Fruit fly (Drosophila melanogaster) whole organism, embryonic: ENCODE measurements around the gene CG5386.

Experiments used
- Abd-B ChIP-seq: fragments of 200-800 bp; sonication (Bioruptor generic); optimal IDR thresholded peaks from 2 replicates; lab custom pipeline; 2018; ENCODE audit warnings: missing biosample characterization, mild to moderate bottlenecking, missing genetic modification characterization, moderate library complexity
- Ada2b ChIP-seq: fragments of 200-800 bp; sonication (Bioruptor generic); IDR thresholded peaks from 2 replicates; pipeline ENCODE4 v1.3.6; 2022; ENCODE audit warnings: missing biosample characterization, missing genetic modification characterization
- Aef1 ChIP-seq: fragments of 200-800 bp; sonication (Bioruptor generic); IDR thresholded peaks from 3 replicates; pipeline ENCODE4 v1.3.6; 2022; ENCODE audit warnings: missing biosample characterization, missing genetic modification characterization
- Awh ChIP-seq: fragments of 200-800 bp; sonication (Bioruptor generic); IDR thresholded peaks from 2 replicates; pipeline ENCODE4, ENCODE4 v1.3.6; 2022; ENCODE audit warnings: missing biosample characterization, missing genetic modification characterization
- BEAF-32 ChIP-seq: fragments of 200-800 bp; sonication (Bioruptor generic); optimal IDR thresholded peaks from 3 replicates; lab custom pipeline; 2017; ENCODE audit warnings: missing biosample characterization, missing genetic modification characterization, mild to moderate bottlenecking, moderate library complexity, missing genetic modification reagents
- CG10147 ChIP-seq: fragments of 200-800 bp; sonication (Bioruptor generic); optimal IDR thresholded peaks from 2 replicates; lab custom pipeline; 2019; ENCODE audit warnings: missing biosample characterization, mild to moderate bottlenecking, missing genetic modification characterization, moderate library complexity
- CG10366 ChIP-seq: fragments of 200-800 bp; sonication (Bioruptor generic); IDR thresholded peaks from 2 replicates; pipeline ENCODE4 v1.3.6; 2022; ENCODE audit warnings: missing biosample characterization, missing genetic modification characterization
- CG10565 ChIP-seq: fragments of 200-800 bp; sonication (Bioruptor generic); optimal IDR thresholded peaks from 3 replicates; lab custom pipeline; 2016; ENCODE audit warnings: missing biosample characterization, mild to moderate bottlenecking, missing genetic modification characterization
- CG11696 ChIP-seq: fragments of 200-800 bp; sonication (Bioruptor generic); IDR thresholded peaks from 2 replicates; pipeline ENCODE4 v1.3.6; 2022; ENCODE audit warnings: missing biosample characterization, missing genetic modification characterization
- CG12769 ChIP-seq: fragments of 200-800 bp; sonication (Bioruptor generic); optimal IDR thresholded peaks from 2 replicates; lab custom pipeline; 2019; ENCODE audit warnings: missing biosample characterization, mild to moderate bottlenecking, missing genetic modification characterization, moderate library complexity
- CG13296 ChIP-seq: fragments of 200-800 bp; sonication (Bioruptor generic); optimal IDR thresholded peaks from 3 replicates; lab custom pipeline; 2018; ENCODE audit warnings: missing biosample characterization, mild to moderate bottlenecking, missing genetic modification characterization
- CG14710 ChIP-seq: fragments of 200-800 bp; sonication (Bioruptor generic); optimal IDR thresholded peaks from 3 replicates; lab custom pipeline; 2019; ENCODE audit warnings: missing biosample characterization, mild to moderate bottlenecking, missing genetic modification characterization, moderate library complexity
- CG17612 ChIP-seq: fragments of 200-800 bp; sonication (Bioruptor generic); IDR thresholded peaks from 2 replicates; pipeline ENCODE4 v1.3.6; 2022; ENCODE audit warnings: missing biosample characterization, missing genetic modification characterization
- CG18011 ChIP-seq: fragments of 200-800 bp; sonication (Bioruptor generic); optimal IDR thresholded peaks from 2 replicates; lab custom pipeline; 2017; ENCODE audit warnings: missing biosample characterization, missing genetic modification characterization, mild to moderate bottlenecking, moderate library complexity, missing genotype
- CG2678 ChIP-seq: fragments of 200-800 bp; sonication (Bioruptor generic); optimal IDR thresholded peaks from 3 replicates; lab custom pipeline; 2019; ENCODE audit warnings: missing biosample characterization, mild to moderate bottlenecking, missing genetic modification characterization, moderate library complexity
- CG2889 ChIP-seq: fragments of 200-800 bp; sonication (Bioruptor generic); IDR thresholded peaks from 3 replicates; pipeline ENCODE4 v1.3.6; 2022; ENCODE audit warnings: missing biosample characterization, missing genetic modification characterization
- CG30403 ChIP-seq: fragments of 200-800 bp; sonication (Bioruptor generic); optimal IDR thresholded peaks from 3 replicates; lab custom pipeline; 2016; ENCODE audit warnings: missing biosample characterization, missing genetic modification characterization
- CG32772 ChIP-seq: fragments of 200-800 bp; sonication (Bioruptor generic); IDR thresholded peaks from 2 replicates; pipeline ENCODE4 v1.3.6; 2022; ENCODE audit warnings: missing biosample characterization, missing genetic modification characterization
- CG3726 ChIP-seq: fragments of 200-800 bp; sonication (Bioruptor generic); IDR thresholded peaks from 3 replicates; pipeline ENCODE4, ENCODE4 v1.3.6; 2022; ENCODE audit warnings: missing biosample characterization, missing genetic modification characterization
- CG4707 ChIP-seq: fragments of 200-800 bp; sonication (Bioruptor generic); optimal IDR thresholded peaks from 2 replicates; lab custom pipeline; 2018; ENCODE audit warnings: missing biosample characterization, mild to moderate bottlenecking, missing genetic modification characterization, moderate library complexity
- CG4730 ChIP-seq: fragments of 200-800 bp; sonication (Bioruptor generic); IDR thresholded peaks from 2 replicates; pipeline ENCODE4 v1.3.6; 2022; ENCODE audit warnings: missing biosample characterization, missing genetic modification characterization
- CG8290 ChIP-seq, 3 experiments: fragments of 200-800 bp; sonication (Bioruptor generic); optimal IDR thresholded peaks; 2 replicates each; lab custom pipeline; 2016 to 2019; ENCODE audit warnings: missing biosample characterization in 3 of 3, missing genetic modification characterization in 3 of 3, mild to moderate bottlenecking in 2 of 3, moderate library complexity in 1 of 3
- CG9727 ChIP-seq: fragments of 200-800 bp; sonication (Bioruptor generic); optimal IDR thresholded peaks from 3 replicates; lab custom pipeline; 2017; ENCODE audit warnings: missing biosample characterization, mild to moderate bottlenecking, missing genetic modification characterization
- D ChIP-seq, 2 experiments: fragments of 200-800 bp in 1 of 2; fragments of >200 bp in 1 of 2; sonication (Bioruptor generic) in 1 of 2; optimal IDR thresholded peaks; 2 replicates in 1 of 2; 3 replicates in 1 of 2; lab custom pipeline; 2017; ENCODE audit warnings: mild to moderate bottlenecking in 1 of 2, missing biosample characterization in 1 of 2, missing genetic modification characterization in 1 of 2, missing genetic modification reagents in 1 of 2
- E2f1 ChIP-seq: fragments of 200-800 bp; sonication (Bioruptor generic); IDR thresholded peaks from 2 replicates; pipeline ENCODE4 v1.3.6; 2022; ENCODE audit warnings: missing biosample characterization, missing genetic modification characterization
- E2f2 ChIP-seq: fragments of 200-800 bp; sonication (Bioruptor generic); IDR thresholded peaks from 2 replicates; pipeline ENCODE4 v1.3.6; 2022; ENCODE audit warnings: missing biosample characterization, missing genetic modification characterization
- Ets65A ChIP-seq: fragments of 200-800 bp; sonication (Bioruptor generic); peaks from one replicate; lab custom pipeline; 2016; ENCODE audit warnings: missing biosample characterization, missing genetic modification characterization
- H15 ChIP-seq: fragments of 200-800 bp; sonication (Bioruptor generic); IDR thresholded peaks from 3 replicates; pipeline ENCODE4 v1.3.6; 2022; ENCODE audit warnings: missing biosample characterization, missing genetic modification characterization
- HmgD ChIP-seq: fragments of 200-800 bp; sonication (Bioruptor generic); optimal IDR thresholded peaks from 3 replicates; lab custom pipeline; 2016; ENCODE audit warnings: missing biosample characterization, missing genetic modification characterization
- Hmr ChIP-seq: fragments of 200-800 bp; sonication (Bioruptor generic); optimal IDR thresholded peaks from 3 replicates; lab custom pipeline; 2017; ENCODE audit warnings: mild to moderate bottlenecking, missing biosample characterization, missing genetic modification reagents, missing genetic modification characterization
- Oaz ChIP-seq: fragments of 200-800 bp; sonication (Bioruptor generic); IDR thresholded peaks from 2 replicates; pipeline ENCODE4 v1.3.6; 2022; ENCODE audit warnings: missing biosample characterization, missing genetic modification characterization
- Ptx1 ChIP-seq: fragments of 200-800 bp; sonication (Bioruptor generic); IDR thresholded peaks from 2 replicates; pipeline ENCODE4 v1.3.6; 2022; ENCODE audit warnings: missing biosample characterization, missing genetic modification characterization
- Xbp1 ChIP-seq: fragments of 200-800 bp; sonication (Bioruptor generic); optimal IDR thresholded peaks from 3 replicates; lab custom pipeline; 2016; ENCODE audit warnings: missing biosample characterization, mild to moderate bottlenecking, missing genetic modification characterization
- Xrp1 ChIP-seq: fragments of 200-800 bp; sonication (Bioruptor generic); IDR thresholded peaks from 2 replicates; pipeline ENCODE4 v1.3.6; 2022; ENCODE audit warnings: missing biosample characterization, missing genetic modification characterization
- al ChIP-seq: fragments of 200-800 bp; sonication (Bioruptor generic); IDR thresholded peaks from 2 replicates; pipeline ENCODE4 v1.3.6; 2022; ENCODE audit warnings: missing biosample characterization, missing genetic modification characterization
- cad ChIP-seq: fragments of >200 bp; optimal IDR thresholded peaks from 2 replicates; lab custom pipeline; 2017; ENCODE audit warnings: missing biosample characterization, missing genetic modification characterization
- gcm ChIP-seq: fragments of 200-800 bp; sonication (Bioruptor generic); optimal IDR thresholded peaks from 2 replicates; lab custom pipeline; 2019; ENCODE audit warnings: missing biosample characterization, mild to moderate bottlenecking, missing genetic modification characterization, moderate library complexity
- grn ChIP-seq: fragments of 200-800 bp; sonication (Bioruptor generic); optimal IDR thresholded peaks from 3 replicates; lab custom pipeline; 2017; ENCODE audit warnings: missing biosample characterization, missing genetic modification characterization
- org-1 ChIP-seq: fragments of 200-800 bp; sonication (Bioruptor generic); optimal IDR thresholded peaks from 2 replicates; lab custom pipeline; 2017; ENCODE audit warnings: missing biosample characterization, missing genetic modification characterization
- phol ChIP-seq: fragments of 200-800 bp; sonication (Bioruptor generic); optimal IDR thresholded peaks from 3 replicates; lab custom pipeline; 2018; ENCODE audit warnings: missing biosample characterization, mild to moderate bottlenecking, missing genetic modification characterization, moderate library complexity
- pros ChIP-seq: fragments of 200-800 bp; sonication (Bioruptor generic); optimal IDR thresholded peaks from 3 replicates; lab custom pipeline; 2019; ENCODE audit warnings: missing biosample characterization, mild to moderate bottlenecking, missing genetic modification characterization, moderate library complexity
- sens ChIP-seq: fragments of 200-800 bp; sonication (Bioruptor generic); peaks from one replicate; lab custom pipeline; 2016; ENCODE audit warnings: missing biosample characterization, missing genetic modification characterization
- twi ChIP-seq: fragments of 200-800 bp; optimal IDR thresholded peaks from 2 replicates; lab custom pipeline; 2019; ENCODE audit warnings: missing biosample characterization, mild to moderate bottlenecking, missing genetic modification characterization, moderate library complexity
- unc-4 ChIP-seq: fragments of 200-800 bp; sonication (Bioruptor generic); IDR thresholded peaks from 2 replicates; pipeline ENCODE4 v1.3.6; 2022; ENCODE audit warnings: missing biosample characterization, missing genetic modification characterization; ENCODE audit not compliant: partially characterized antibody
- vnd ChIP-seq: fragments of 200-800 bp; sonication (Bioruptor generic); IDR thresholded peaks from 3 replicates; pipeline ENCODE4 v1.3.6; 2022; ENCODE audit warnings: missing biosample characterization, missing genetic modification characterization; ENCODE audit not compliant: partially characterized antibody
- wek ChIP-seq: fragments of 200-800 bp; sonication (Bioruptor generic); optimal IDR thresholded peaks from 3 replicates; lab custom pipeline; 2018; ENCODE audit warnings: missing biosample characterization, mild to moderate bottlenecking, missing genetic modification characterization, moderate library complexity

Gene CG5386

DNA sequence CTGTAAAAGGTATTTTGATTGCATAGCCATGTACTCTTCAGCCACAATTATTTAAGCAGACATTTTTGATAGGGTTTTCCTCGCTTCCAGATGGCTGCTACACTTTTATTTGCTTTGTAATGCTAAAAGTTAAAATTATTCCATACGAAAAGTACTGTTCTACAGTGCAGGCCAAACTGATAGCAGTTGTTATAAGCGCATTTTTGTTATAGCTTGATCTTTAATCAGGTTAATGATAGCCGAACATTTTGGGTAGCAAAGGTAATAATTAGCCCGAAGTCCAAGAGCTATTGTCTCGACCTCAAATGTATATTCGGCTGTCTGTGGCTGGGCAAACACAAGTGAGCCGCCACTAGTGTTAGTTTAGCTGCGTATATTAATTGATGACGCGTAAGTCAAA, 15.9 kb upstream of the CG5386 start (continued):
- TF ChIP-seq CG11696 (GFP tag; lab: Robert Waterston, UW): 0 out of 2 replicates have a peak, but pooled peaks have one; percentile 56
- TF ChIP-seq Ada2b (GFP tag; lab: Robert Waterston, UW): peak; percentile 10; the same call in 1 of the 2 replicates
- TF ChIP-seq CG17612 (GFP tag; lab: Robert Waterston, UW): no peak
- TF ChIP-seq E2f1 (GFP tag; lab: Robert Waterston, UW): no peak
- TF ChIP-seq CG10147 (GFP tag; lab: Kevin White, UChicago): no peak
- 0 out of 2 replicates have a peak, but pooled peaks have one; percentile 7 for TF ChIP-seq Ptx1 (GFP tag; lab: Robert Waterston, UW)
- no peak for TF ChIP-seq CG10565 (GFP tag; lab: Kevin White, UChicago)
- TF ChIP-seq Aef1 (GFP tag; lab: Robert Waterston, UW): no peak
- TF ChIP-seq CG8290 (GFP tag; optimal IDR thresholded peaks at IDR 0.05; lab: Kevin White, UChicago): no peak
- TF ChIP-seq CG8290 (tag; optimal IDR thresholded peaks at IDR 0.05; lab: Kevin White, UChicago): peak in 1 of 2 experiments; percentile 20
- no peak for TF ChIP-seq gcm (GFP tag; lab: Kevin White, UChicago)
- no peak for TF ChIP-seq BEAF-32 (GFP tag; lab: Kevin White, UChicago)
- no peak for TF ChIP-seq Xbp1
- TF ChIP-seq HmgD (GFP tag; lab: Kevin White, UChicago): no peak
- no peak for TF ChIP-seq Abd-B (GFP tag; lab: Kevin White, UChicago)
- no peak for TF ChIP-seq wek (GFP tag; lab: Kevin White, UChicago)
- no peak for TF ChIP-seq D (optimal IDR thresholded peaks at IDR 0.05; lab: Kevin White, UChicago)
- no peak for TF ChIP-seq D (GFP tag; optimal IDR thresholded peaks at IDR 0.05; lab: Kevin White, UChicago)
- no peak for TF ChIP-seq CG32772 (GFP tag; lab: Robert Waterston, UW)
- no peak for TF ChIP-seq CG2889 (GFP tag; lab: Robert Waterston, UW)
- peak; percentile 12 for TF ChIP-seq CG2678 (tag; lab: Kevin White, UChicago)
- TF ChIP-seq CG30403: peak; percentile 7
- TF ChIP-seq Ets65A (GFP tag; lab: Kevin White, UChicago): peak; percentile 45
- TF ChIP-seq Xrp1 (GFP tag; lab: Robert Waterston, UW): 0 out of 2 replicates have a peak, but pooled peaks have one; percentile 35
- TF ChIP-seq Hmr (GFP tag; lab: Kevin White, UChicago): peak; percentile 22

- TF ChIP-seq CG12769 (tag; lab: Kevin White, UChicago): peak; percentile 55
- peak; percentile 82 for TF ChIP-seq sens (GFP tag; lab: Kevin White, UChicago)
- peak; percentile 80 for TF ChIP-seq vnd (GFP tag; lab: Robert Waterston, UW)
- 0 out of 2 replicates have a peak, but pooled peaks have one; percentile 22 for TF ChIP-seq al (GFP tag; lab: Robert Waterston, UW)
- TF ChIP-seq CG8290 (GFP tag; optimal IDR thresholded peaks at IDR 0.05; lab: Kevin White, UChicago): peak; percentile 55
- peak in 1 of 2 experiments; percentile 92 for TF ChIP-seq CG8290 (tag; optimal IDR thresholded peaks at IDR 0.05; lab: Kevin White, UChicago)
- no peak for TF ChIP-seq CG13296
- no peak for TF ChIP-seq H15 (GFP tag; lab: Robert Waterston, UW)
- no peak for TF ChIP-seq org-1 (GFP tag; lab: Kevin White, UChicago)
- no peak for TF ChIP-seq CG9727
- TF ChIP-seq CG3726 (GFP tag; lab: Robert Waterston, UW): no peak
- no peak for TF ChIP-seq twi (tag; lab: Kevin White, UChicago)
- no peak for TF ChIP-seq pros
- no peak for TF ChIP-seq CG4707 (GFP tag; lab: Kevin White, UChicago)
- no peak for TF ChIP-seq cad
- TF ChIP-seq CG14710: peak; percentile 84
- TF ChIP-seq unc-4: peak; percentile 97
- peak; percentile 73 for TF ChIP-seq phol (tag; lab: Kevin White, UChicago)
- no peak for TF ChIP-seq CG10366 (GFP tag; lab: Robert Waterston, UW)
- TF ChIP-seq CG18011: no peak
- no peak for TF ChIP-seq CG4730 (GFP tag; lab: Robert Waterston, UW)
- no peak for TF ChIP-seq Awh (GFP tag; lab: Robert Waterston, UW)
- peak; percentile 100 for TF ChIP-seq E2f2
- TF ChIP-seq grn: peak; percentile 6
- no peak for TF ChIP-seq Oaz
These were observed 14.7 kb upstream of the CG5386 start, which contains the start of gene Sar1 for dm6 chr3R:22356464-22357410. TSS of gene Sar1 (plus strand) at chr3R:22356685.
